Worm (Caenorhabditis elegans): ENCODE measurements around the gene unc-85.

The unc-85 gene

DNA sequence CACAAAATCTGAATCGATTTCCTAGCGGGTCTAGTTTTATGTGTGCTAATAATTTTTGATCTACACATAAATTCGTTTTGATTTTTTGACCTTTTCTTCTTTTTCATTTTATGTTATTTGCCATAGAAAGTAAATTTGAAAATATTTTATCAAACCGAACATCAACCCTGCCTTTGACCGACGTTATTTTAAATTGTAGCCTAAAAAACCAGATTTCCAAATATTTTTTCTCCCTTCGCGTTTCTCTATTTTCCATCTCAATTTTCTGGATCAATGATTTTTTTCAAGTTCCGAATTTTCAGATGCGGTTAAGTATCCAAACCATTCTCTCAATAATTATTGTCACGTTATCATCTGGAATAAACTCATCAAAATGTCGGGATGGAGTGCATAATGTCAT is 24.0 kb upstream of the unc-85 start, which contains the start of gene T05A7.1:
T05A7.1 (plus strand) TSS at position 301 of the 400 bp plus-strand sequence.
- TF ChIP-seq ama-1 (optimal IDR thresholded peaks at IDR 0.05): no peak
- TF ChIP-seq lin-1 (GFP tag; IDR thresholded peaks at IDR 0.05): no peak
- no peak for TF ChIP-seq lin-29 (GFP tag; IDR thresholded peaks at IDR 0.05)
- TF ChIP-seq daf-16 (GFP tag; optimal IDR thresholded peaks at IDR 0.05): no peak
- TF ChIP-seq daf-16 (tag; optimal IDR thresholded peaks at IDR 0.05): no peak
- TF ChIP-seq nhr-77 (tag; optimal IDR thresholded peaks at IDR 0.05): no peak
- TF ChIP-seq zag-1 (tag; optimal IDR thresholded peaks at IDR 0.05): no peak
- TF ChIP-seq rbr-2 (tag; optimal IDR thresholded peaks at IDR 0.05): no peak
- no peak for TF ChIP-seq nhr-41 (GFP tag; IDR thresholded peaks at IDR 0.05)
- TF ChIP-seq ceh-82 (tag; optimal IDR thresholded peaks at IDR 0.05): no peak
- TF ChIP-seq lsy-2 (tag; optimal IDR thresholded peaks at IDR 0.05): no peak
- no peak for TF ChIP-seq spr-3 (GFP tag; optimal IDR thresholded peaks at IDR 0.05)
- TF ChIP-seq unc-130 (GFP tag; optimal IDR thresholded peaks at IDR 0.05): no peak
- TF ChIP-seq Y5F2A.4 (GFP tag; optimal IDR thresholded peaks at IDR 0.05): no peak

DNA sequence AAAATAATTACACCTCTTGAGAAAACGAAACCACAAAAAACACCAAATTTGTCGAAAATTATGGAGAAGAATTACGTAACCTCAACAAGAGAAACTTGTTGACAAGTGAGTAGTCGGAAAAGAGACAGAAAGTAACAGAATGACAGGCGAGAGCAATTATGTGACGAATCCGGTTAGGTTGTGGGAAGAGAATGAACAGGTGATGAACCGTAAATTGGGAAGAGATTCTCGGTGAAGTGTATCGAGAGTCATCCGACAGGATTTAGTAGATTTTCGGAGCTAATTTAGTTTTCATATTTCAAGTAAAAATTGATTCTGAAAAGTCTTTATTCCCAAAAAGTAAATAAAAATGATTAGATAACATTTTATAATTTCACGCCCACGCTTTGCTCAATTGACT is 20.5 kb upstream of the unc-85 start, which contains the start of gene T05A7.7:
T05A7.7 (minus strand) TSS at position 101 of the 400 bp plus-strand sequence.
- no peak for TF ChIP-seq nhr-41 (GFP tag; IDR thresholded peaks at IDR 0.05)
- no peak for TF ChIP-seq nhr-77 (tag; optimal IDR thresholded peaks at IDR 0.05)
- TF ChIP-seq set-16 (GFP tag; IDR thresholded peaks at IDR 0.05): no peak
- no peak for TF ChIP-seq lin-15B (tag; optimal IDR thresholded peaks at IDR 0.05)
- no peak for TF ChIP-seq spr-1 (tag; optimal IDR thresholded peaks at IDR 0.05)

DNA sequence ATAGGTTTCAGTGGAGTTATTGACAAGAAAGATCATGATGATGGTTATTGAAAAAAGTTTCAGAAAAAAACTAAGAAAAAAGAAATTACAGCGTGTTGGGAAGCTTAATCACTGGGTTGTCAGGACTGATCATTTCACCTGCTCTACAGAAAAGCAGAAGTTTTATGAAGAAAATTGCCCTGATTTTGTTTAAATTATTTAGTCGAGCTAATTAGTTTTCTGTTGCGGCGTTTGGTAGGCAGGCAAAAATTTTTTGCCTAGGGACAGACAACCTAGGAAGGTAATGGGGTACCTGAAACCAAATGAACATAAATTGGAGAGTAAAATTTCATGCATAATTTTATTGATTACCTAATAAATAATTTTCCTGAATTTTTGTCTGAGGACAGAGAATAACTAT is 18.2 kb upstream of the unc-85 start, which contains the start of gene sre-40:
sre-40 (minus strand) TSS at position 101 of the 400 bp plus-strand sequence.
- no peak for TF ChIP-seq vab-7 (GFP tag; IDR thresholded peaks at IDR 0.05)
- no peak for TF ChIP-seq nhr-41 (GFP tag; IDR thresholded peaks at IDR 0.05)
- TF ChIP-seq egl-27 (tag; optimal IDR thresholded peaks at IDR 0.05): no peak

DNA sequence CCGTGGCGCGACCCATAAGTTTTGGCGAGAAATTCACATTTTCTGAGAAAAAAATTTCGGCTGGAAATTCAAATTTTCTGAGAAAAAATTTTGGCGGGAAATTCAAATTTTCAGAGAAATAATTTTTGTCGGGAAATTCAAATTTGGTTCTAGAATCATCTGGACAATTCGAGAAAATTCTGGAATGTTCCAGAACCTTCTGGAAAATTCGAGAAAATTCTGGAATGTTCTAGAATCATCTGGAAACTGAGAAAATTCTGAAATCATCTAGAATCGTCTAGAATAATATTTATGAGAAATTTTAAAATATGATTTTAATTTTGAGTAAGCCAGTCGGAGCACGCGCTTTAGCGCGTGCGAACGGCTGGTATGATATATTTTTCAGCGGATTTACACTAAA is 17.0 kb upstream of the unc-85 start:
- TF ChIP-seq Y105C5A.15 (GFP tag; IDR thresholded peaks at IDR 0.05) (no peak), nhr-42 (GFP tag; IDR thresholded peaks at IDR 0.05) (no peak), ceh-28 (tag; optimal IDR thresholded peaks at IDR 0.05) (no peak), dmd-9 (GFP tag; IDR thresholded peaks at IDR 0.05) (no peak)

DNA sequence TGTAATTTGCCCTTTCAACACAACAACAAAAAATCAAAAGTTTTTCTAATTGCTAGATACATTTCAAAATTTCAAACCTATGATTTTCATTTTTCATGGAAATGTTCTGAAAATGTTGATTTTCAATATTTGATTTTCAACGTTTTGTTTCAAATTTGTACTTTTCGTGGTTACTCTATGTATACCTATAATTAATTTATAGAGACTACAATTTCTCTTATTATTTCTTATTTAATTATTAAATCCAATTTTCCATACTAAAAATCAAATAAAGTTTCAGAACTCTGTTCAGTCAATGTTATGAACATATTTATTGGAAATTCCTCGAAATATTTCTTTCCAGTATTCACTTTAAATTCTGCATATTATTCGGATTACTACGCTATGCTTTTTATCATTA is 14.9 kb upstream of the unc-85 start, which contains the start of gene sre-39:
sre-39 (plus strand) TSS at position 301 of the 400 bp plus-strand sequence.
- no peak for TF ChIP-seq lin-13 (GFP tag; optimal IDR thresholded peaks at IDR 0.05)
- TF ChIP-seq ceh-82 (tag; optimal IDR thresholded peaks at IDR 0.05): no peak

DNA sequence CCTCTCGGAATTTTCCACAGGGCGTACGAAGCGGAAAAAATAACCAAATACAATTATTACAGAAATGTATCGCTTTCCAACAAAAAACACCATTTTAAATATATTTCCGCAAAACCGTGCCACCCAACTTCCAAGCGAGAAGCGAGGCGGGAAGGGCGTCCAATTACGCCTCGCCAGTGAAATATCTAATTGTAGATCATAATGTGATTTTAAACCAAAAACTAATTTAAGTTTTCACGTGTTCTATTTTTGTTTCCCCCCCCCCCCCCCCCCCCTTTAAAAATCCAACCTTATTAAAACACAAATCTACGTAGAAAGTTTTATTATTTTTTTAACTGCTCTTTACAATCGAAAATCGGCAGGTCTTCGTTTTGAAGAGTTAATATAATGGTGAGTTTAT is 12.4 kb upstream of the unc-85 start, which contains the start of gene F10G7.12:
F10G7.12 (plus strand) TSS at position 301 of the 400 bp plus-strand sequence.
- TF ChIP-seq tra-1 (GFP tag; IDR thresholded peaks at IDR 0.05) (no peak), nhr-48 (tag; optimal IDR thresholded peaks at IDR 0.05) (no peak), ama-1 (optimal IDR thresholded peaks at IDR 0.05) (no peak), unc-39 (tag; optimal IDR thresholded peaks at IDR 0.05) (no peak), pqm-1 (tag; optimal IDR thresholded peaks at IDR 0.05) (no peak), ZK546.5 (tag; optimal IDR thresholded peaks at IDR 0.05) (no peak), saeg-2 (GFP tag; IDR thresholded peaks at IDR 0.05) (no peak), mdt-29 (GFP tag; IDR thresholded peaks at IDR 0.05) (no peak), lin-38 (GFP tag; IDR thresholded peaks at IDR 0.05) (no peak), vab-7 (GFP tag; IDR thresholded peaks at IDR 0.05) (no peak), ztf-7 (tag; optimal IDR thresholded peaks at IDR 0.05) (no peak), nhr-11 (tag; optimal IDR thresholded peaks at IDR 0.05) (no peak), dmd-6 (GFP tag; IDR thresholded peaks at IDR 0.05) (no peak), ceh-28 (tag; optimal IDR thresholded peaks at IDR 0.05) (no peak), nhr-6 (tag; optimal IDR thresholded peaks at IDR 0.05) (no peak), gei-8 (GFP tag; optimal IDR thresholded peaks at IDR 0.05) (no peak), lin-39 (tag; optimal IDR thresholded peaks at IDR 0.05) (no peak), php-3 (GFP tag; IDR thresholded peaks at IDR 0.05) (no peak)

All from whole organism, L4 larva.